Fruit fly (Drosophila melanogaster): ENCODE results near the gene CG14183.

Gene CG14183

DNA sequence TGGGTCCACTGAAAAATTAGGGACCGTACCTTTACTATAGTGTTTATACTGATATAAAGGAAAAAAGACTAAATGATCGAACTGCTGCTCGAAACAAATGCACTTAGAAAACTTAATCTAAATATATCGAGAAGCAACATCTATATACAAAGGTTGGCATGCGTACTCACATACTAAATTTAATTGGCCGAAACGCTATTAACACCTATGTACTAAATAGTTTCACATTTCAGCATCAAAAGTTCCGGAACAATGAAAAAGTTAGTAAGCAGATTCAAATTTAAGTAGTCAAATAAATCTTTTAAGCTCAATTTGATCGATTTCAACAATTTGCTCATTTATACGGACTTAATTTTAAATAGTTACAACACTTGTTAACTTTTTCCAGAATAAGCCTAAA lies 36.5 kb downstream of the CG14183 start, which contains the start of gene fln:
Gene fln, minus strand, starts transcription at position 101 of the 400 bp plus-strand sequence.
- TF ChIP-seq dmrt93B (GFP tag; optimal IDR thresholded peaks at IDR 0.05), result no peak
- no peak for TF ChIP-seq Hr78 (GFP tag; optimal IDR thresholded peaks at IDR 0.05)
- no peak for TF ChIP-seq rgr (GFP tag; optimal IDR thresholded peaks at IDR 0.05)
- TF ChIP-seq Myc (optimal IDR thresholded peaks at IDR 0.05), result no peak
- TF ChIP-seq foxo (GFP tag; optimal IDR thresholded peaks at IDR 0.05), result no peak
- TF ChIP-seq Dif (GFP tag; optimal IDR thresholded peaks at IDR 0.05; ENCODE audit: partially characterized antibody), result no peak
- TF ChIP-seq Jra (GFP tag; optimal IDR thresholded peaks at IDR 0.05), result no peak
- TF ChIP-seq HLH106 (tag; optimal IDR thresholded peaks at IDR 0.05), result no peak
- no peak for TF ChIP-seq dl (GFP tag; optimal IDR thresholded peaks at IDR 0.05; ENCODE audit: insufficient read depth in 1 of 2, partially characterized antibody in 2 of 2)
- no peak for TF ChIP-seq dsf (GFP tag; optimal IDR thresholded peaks at IDR 0.05; ENCODE audit: borderline replicate concordance)
- TF ChIP-seq Sp1 (GFP tag; optimal IDR thresholded peaks at IDR 0.05), result no peak
- TF ChIP-seq ey (GFP tag; optimal IDR thresholded peaks at IDR 0.05), result no peak
- TF ChIP-seq fru (GFP tag; optimal IDR thresholded peaks at IDR 0.05), result no peak
- no peak for TF ChIP-seq Abd-B (GFP tag; optimal IDR thresholded peaks at IDR 0.05)

DNA sequence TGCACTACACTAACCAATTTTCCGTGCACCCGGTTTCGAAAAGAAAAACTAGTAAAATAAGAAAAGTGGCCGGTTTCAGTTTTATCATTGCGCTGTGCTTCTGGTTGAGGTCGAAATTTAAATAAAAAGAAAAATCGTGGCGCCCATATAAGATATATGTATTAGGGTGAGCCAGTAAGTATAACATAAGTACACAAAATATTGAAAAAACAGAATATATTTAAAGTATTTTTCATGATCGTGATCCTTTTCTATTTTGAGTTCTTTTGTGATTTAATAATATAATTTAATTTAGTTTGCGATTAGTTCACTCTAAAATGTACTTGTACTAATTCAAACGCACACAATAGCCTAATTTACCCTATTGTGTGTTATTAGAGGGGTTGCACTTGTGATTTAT lies 38.7 kb downstream of the CG14183 start, which contains the start of gene Csas:
Gene Csas, minus strand, starts transcription at position 101 of the 400 bp plus-strand sequence.
- TF ChIP-seq Mio (GFP tag; optimal IDR thresholded peaks at IDR 0.05), result no peak
- no peak for TF ChIP-seq OdsH (GFP tag; optimal IDR thresholded peaks at IDR 0.05)

DNA sequence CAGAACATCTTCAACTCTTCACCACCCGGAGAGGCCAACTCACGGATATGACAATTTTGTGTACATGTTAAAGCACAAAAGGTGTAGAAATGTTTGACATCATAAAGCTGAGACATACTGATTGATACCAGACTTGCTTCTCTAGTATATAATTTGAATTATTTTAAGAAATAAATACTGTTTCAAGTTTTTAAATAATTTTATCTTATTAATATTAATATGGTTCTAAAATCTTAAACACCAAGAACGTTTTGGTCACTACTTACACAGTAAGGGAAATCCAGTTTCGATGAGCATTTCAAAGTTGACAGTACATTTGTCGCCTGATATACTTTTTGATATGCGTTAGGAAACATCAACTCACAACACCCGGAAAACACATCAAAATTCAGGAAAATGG lies 41.9 kb downstream of the CG14183 start, which contains the start of the genes hale and schuy:
Gene hale, minus strand, starts transcription at position 101 of the 400 bp plus-strand sequence.
Gene schuy, plus strand, starts transcription at position 326 of the 400 bp plus-strand sequence.
- TF ChIP-seq rgr (GFP tag; optimal IDR thresholded peaks at IDR 0.05) (no peak), Myc (optimal IDR thresholded peaks at IDR 0.05) (no peak), Hnf4 (GFP tag; optimal IDR thresholded peaks at IDR 0.05) (no peak), pan (optimal IDR thresholded peaks at IDR 0.05) (no peak)

DNA sequence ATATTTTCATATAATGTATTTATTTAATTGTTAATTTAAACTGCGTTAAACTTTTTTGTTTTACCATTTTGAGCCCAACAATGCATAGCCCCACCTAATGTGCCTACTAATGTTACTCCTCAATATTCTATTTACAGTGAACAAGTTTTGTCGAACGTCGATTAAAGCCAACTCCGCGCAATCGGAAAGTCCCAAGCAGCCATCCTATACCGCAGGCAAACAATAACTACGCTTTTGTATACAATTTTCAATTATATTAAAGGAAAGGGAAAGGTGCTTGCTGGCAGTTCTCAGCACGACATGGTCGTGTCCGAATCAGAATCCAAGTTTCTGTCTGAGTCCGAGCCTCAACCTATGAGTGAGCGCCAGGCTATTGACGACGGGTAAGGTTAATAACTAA lies 46.2 kb downstream of the CG14183 start, which contains the start of gene CG17732:
Gene CG17732, plus strand, starts transcription at position 301 of the 400 bp plus-strand sequence.
- TF ChIP-seq sv (GFP tag; optimal IDR thresholded peaks at IDR 0.05) (no peak), CG9705 (GFP tag; optimal IDR thresholded peaks at IDR 0.05) (no peak), N (GFP tag; optimal IDR thresholded peaks at IDR 0.05) (no peak), lola (GFP tag; optimal IDR thresholded peaks at IDR 0.05) (no peak), Sp1 (GFP tag; optimal IDR thresholded peaks at IDR 0.05) (no peak)

DNA sequence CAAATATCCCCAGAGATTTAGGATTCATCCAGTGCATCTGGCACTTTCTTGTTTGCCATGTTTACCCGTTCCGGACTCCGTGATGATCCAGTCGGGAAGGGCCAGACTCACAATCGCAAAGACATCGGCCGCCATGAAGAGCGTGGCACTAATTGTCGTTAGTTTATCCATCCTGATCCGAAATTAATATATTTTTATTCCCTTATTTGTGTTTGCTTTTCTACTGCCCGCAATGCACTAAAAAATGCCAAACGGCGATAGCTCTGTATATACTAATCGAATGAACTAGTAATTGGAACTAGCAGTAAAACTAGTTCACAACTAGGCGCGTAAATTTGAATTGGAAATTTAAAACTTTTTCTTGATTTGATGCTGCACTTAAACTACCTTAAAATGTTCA lies 48.0 kb downstream of the CG14183 start, which contains the start of gene CG14182:
Gene CG14182, minus strand, starts transcription at position 221 of the 400 bp plus-strand sequence.
- TF ChIP-seq Abd-B (GFP tag; optimal IDR thresholded peaks at IDR 0.05) (no peak), fru (GFP tag; optimal IDR thresholded peaks at IDR 0.05) (no peak), usp (GFP tag; optimal IDR thresholded peaks at IDR 0.05) (no peak), dl (GFP tag; optimal IDR thresholded peaks at IDR 0.05; ENCODE audit: insufficient read depth in 1 of 2, partially characterized antibody in 2 of 2) (no peak), brk (GFP tag; optimal IDR thresholded peaks at IDR 0.05) (no peak), CG32264 (GFP tag; optimal IDR thresholded peaks at IDR 0.05) (no peak), Mio (GFP tag; optimal IDR thresholded peaks at IDR 0.05) (no peak), OdsH (GFP tag; optimal IDR thresholded peaks at IDR 0.05) (no peak), rgr (GFP tag; optimal IDR thresholded peaks at IDR 0.05) (no peak), br (GFP tag; optimal IDR thresholded peaks at IDR 0.05) (no peak)

DNA sequence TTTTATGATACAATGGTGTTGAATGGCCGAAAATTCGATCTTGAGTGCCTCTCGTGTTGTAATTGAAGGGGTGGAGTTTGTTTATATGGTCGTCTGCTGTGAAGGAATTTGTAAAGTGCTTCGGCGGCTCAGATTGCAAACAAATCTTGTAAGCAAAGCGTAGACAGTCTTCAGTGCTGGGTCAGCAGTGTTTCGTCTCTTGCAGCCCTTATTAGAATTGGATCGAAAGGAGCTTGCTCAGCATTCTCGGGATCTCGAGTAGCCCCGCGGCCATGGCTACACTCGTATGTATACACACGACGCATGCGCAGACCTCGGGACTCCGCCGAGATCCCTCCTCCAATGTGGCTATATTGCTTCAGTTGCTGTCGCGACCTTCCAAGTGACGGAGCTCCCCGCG lies 49.5 kb downstream of the CG14183 start:
- TF ChIP-seq HLH106 (tag; optimal IDR thresholded peaks at IDR 0.05) (no peak), CrebA (GFP tag; optimal IDR thresholded peaks at IDR 0.05; ENCODE audit: borderline replicate concordance) (no peak), ey (GFP tag; optimal IDR thresholded peaks at IDR 0.05) (no peak), Jra (GFP tag; optimal IDR thresholded peaks at IDR 0.05) (no peak), Hnf4 (GFP tag; optimal IDR thresholded peaks at IDR 0.05) (no peak), dmrt93B (GFP tag; optimal IDR thresholded peaks at IDR 0.05) (no peak), woc (GFP tag; optimal IDR thresholded peaks at IDR 0.05) (no peak), CG9705 (GFP tag; optimal IDR thresholded peaks at IDR 0.05) (no peak), Rel (GFP tag; optimal IDR thresholded peaks at IDR 0.05) (no peak), Rel (tag; optimal IDR thresholded peaks at IDR 0.05) (no peak)
